Fruit fly (Drosophila melanogaster) whole organism, embryonic: ENCODE results near the gene CG7519.

ENCODE experiments used
- C15 ChIP-seq: fragments of 200-800 bp; sonication (Bioruptor generic); IDR thresholded peaks from 3 replicates; pipeline ENCODE4 v1.3.6; 2022; ENCODE audit warnings: missing biosample characterization, missing genetic modification characterization
- CG1024 ChIP-seq: fragments of 200-800 bp; sonication (Bioruptor generic); IDR thresholded peaks from 2 replicates; pipeline ENCODE4 v1.3.6; 2022; ENCODE audit warnings: missing biosample characterization, missing genetic modification characterization
- CG10654 ChIP-seq: fragments of 200-800 bp; sonication (Bioruptor generic); optimal IDR thresholded peaks from 2 replicates; lab custom pipeline; 2016; ENCODE audit warnings: missing biosample characterization, missing genetic modification characterization
- CG12071 ChIP-seq: fragments of 200-800 bp; sonication (Bioruptor generic); optimal IDR thresholded peaks from 3 replicates; lab custom pipeline; 2018; ENCODE audit warnings: missing biosample characterization, mild to moderate bottlenecking, missing genetic modification characterization
- CG13424 ChIP-seq: fragments of 200-800 bp; sonication (Bioruptor generic); optimal IDR thresholded peaks from 2 replicates; lab custom pipeline; 2019; ENCODE audit warnings: missing biosample characterization, mild to moderate bottlenecking, missing genetic modification characterization, moderate library complexity
- CG13775 ChIP-seq: fragments of 200-800 bp; sonication (Bioruptor generic); optimal IDR thresholded peaks from 3 replicates; lab custom pipeline; 2017; ENCODE audit warnings: missing biosample characterization, mild to moderate bottlenecking, missing genetic modification characterization
- CG14050 ChIP-seq: fragments of 200-800 bp; sonication (Bioruptor generic); IDR thresholded peaks from 3 replicates; pipeline ENCODE4 v1.3.6; 2022; ENCODE audit warnings: missing biosample characterization, missing genetic modification characterization
- CG15011 ChIP-seq: fragments of 200-800 bp; sonication (Bioruptor generic); optimal IDR thresholded peaks from 3 replicates; lab custom pipeline; 2018; ENCODE audit warnings: missing biosample characterization, mild to moderate bottlenecking, missing genetic modification characterization
- CG1603 ChIP-seq: fragments of 200-800 bp; sonication (Bioruptor generic); optimal IDR thresholded peaks from 2 replicates; lab custom pipeline; 2019; ENCODE audit warnings: missing biosample characterization, mild to moderate bottlenecking, missing genetic modification characterization, moderate library complexity
- CG17829 ChIP-seq: fragments of 200-800 bp; optimal IDR thresholded peaks from 2 replicates; lab custom pipeline; 2019; ENCODE audit warnings: missing biosample characterization, mild to moderate bottlenecking, missing genetic modification characterization, moderate library complexity
- CG18476 ChIP-seq: fragments of 200-800 bp; sonication (Bioruptor generic); optimal IDR thresholded peaks from 2 replicates; lab custom pipeline; 2016; ENCODE audit warnings: missing biosample characterization, mild to moderate bottlenecking, missing genetic modification characterization
- CG2199 ChIP-seq: fragments of 200-800 bp; sonication (Bioruptor generic); IDR thresholded peaks from 3 replicates; pipeline ENCODE4 v1.3.6; 2022; ENCODE audit warnings: missing biosample characterization, missing genetic modification characterization
- CG30403 ChIP-seq: fragments of 200-800 bp; sonication (Bioruptor generic); optimal IDR thresholded peaks from 3 replicates; lab custom pipeline; 2016; ENCODE audit warnings: missing biosample characterization, missing genetic modification characterization
- CG33557 ChIP-seq: fragments of 200-800 bp; sonication (Bioruptor generic); optimal IDR thresholded peaks from 2 replicates; lab custom pipeline; 2019; ENCODE audit warnings: missing biosample characterization, mild to moderate bottlenecking, missing genetic modification characterization, moderate library complexity
- CG34224 ChIP-seq: fragments of 200-800 bp; sonication (Bioruptor generic); IDR thresholded peaks from 3 replicates; pipeline ENCODE4 v1.3.6; 2022; ENCODE audit warnings: missing biosample characterization, missing genetic modification characterization; ENCODE audit not compliant: partially characterized antibody
- CG3838 ChIP-seq: fragments of 200-800 bp; sonication (Bioruptor generic); optimal IDR thresholded peaks from 3 replicates; lab custom pipeline; 2016; ENCODE audit warnings: missing biosample characterization, missing genetic modification characterization
- CG4707 ChIP-seq: fragments of 200-800 bp; sonication (Bioruptor generic); optimal IDR thresholded peaks from 2 replicates; lab custom pipeline; 2018; ENCODE audit warnings: missing biosample characterization, mild to moderate bottlenecking, missing genetic modification characterization, moderate library complexity
- CG6765 ChIP-seq: fragments of 200-800 bp; sonication (Bioruptor generic); optimal IDR thresholded peaks from 3 replicates; lab custom pipeline; 2017; ENCODE audit warnings: missing biosample characterization, mild to moderate bottlenecking, missing genetic modification characterization
- CG8924 ChIP-seq: fragments of 200-800 bp; optimal IDR thresholded peaks from 3 replicates; lab custom pipeline; 2019; ENCODE audit warnings: missing biosample characterization, mild to moderate bottlenecking, missing genetic modification characterization, moderate library complexity
- CoRest ChIP-seq: fragments of 200-800 bp; sonication (Bioruptor generic); optimal IDR thresholded peaks from 3 replicates; lab custom pipeline; 2018; ENCODE audit warnings: missing biosample characterization, mild to moderate bottlenecking, missing genetic modification characterization, moderate library complexity
- D19B ChIP-seq: fragments of 200-800 bp; sonication (Bioruptor generic); optimal IDR thresholded peaks from 2 replicates; lab custom pipeline; 2017; ENCODE audit warnings: missing biosample characterization, mild to moderate bottlenecking, missing genetic modification characterization
- Dad ChIP-seq: fragments of 200-800 bp; sonication (Bioruptor generic); optimal IDR thresholded peaks from 3 replicates; lab custom pipeline; 2016; ENCODE audit warnings: missing biosample characterization, missing genetic modification characterization
- Deaf1 ChIP-seq: fragments of 200-800 bp; optimal IDR thresholded peaks from 3 replicates; lab custom pipeline; 2019; ENCODE audit warnings: missing biosample characterization, mild to moderate bottlenecking, missing genetic modification characterization, moderate library complexity
- ERR ChIP-seq: fragments of 200-800 bp; sonication (Bioruptor generic); optimal IDR thresholded peaks from 2 replicates; lab custom pipeline; 2016; ENCODE audit warnings: missing biosample characterization, missing genetic modification characterization
- Hand ChIP-seq: fragments of 200-800 bp; sonication (Bioruptor generic); optimal IDR thresholded peaks from 2 replicates; lab custom pipeline; 2017; ENCODE audit warnings: mild to moderate bottlenecking, missing biosample characterization, missing genetic modification reagents, missing genetic modification characterization
- Meics ChIP-seq: fragments of 200-800 bp; sonication (Bioruptor generic); optimal IDR thresholded peaks from 2 replicates; lab custom pipeline; 2017; ENCODE audit warnings: missing biosample characterization, mild to moderate bottlenecking, missing genetic modification characterization
- Neu2 ChIP-seq: fragments of 200-800 bp; sonication (Bioruptor generic); optimal IDR thresholded peaks from 3 replicates; lab custom pipeline; 2016; ENCODE audit warnings: missing biosample characterization, missing genetic modification characterization, borderline replicate concordance
- Nf-YA ChIP-seq: fragments of 200-800 bp; sonication (Bioruptor generic); IDR thresholded peaks from 2 replicates; pipeline ENCODE4 v1.3.6; 2022; ENCODE audit warnings: missing biosample characterization, missing genetic modification characterization
- Opbp ChIP-seq: fragments of 200-800 bp; sonication (Bioruptor generic); IDR thresholded peaks from 3 replicates; pipeline ENCODE4 v1.3.6; 2022; ENCODE audit warnings: missing biosample characterization, missing genetic modification characterization; ENCODE audit not compliant: partially characterized antibody
- Ravus ChIP-seq: fragments of 200-800 bp; sonication (Bioruptor generic); IDR thresholded peaks from 2 replicates; pipeline ENCODE4 v1.3.6; 2022; ENCODE audit warnings: missing biosample characterization, missing genetic modification characterization
- Sry-δ ChIP-seq: fragments of 200-800 bp; sonication (Bioruptor generic); optimal IDR thresholded peaks from 2 replicates; lab custom pipeline; 2016; ENCODE audit warnings: missing biosample characterization, missing genetic modification characterization
- YL-1 ChIP-seq: fragments of 200-800 bp; sonication (Bioruptor generic); optimal IDR thresholded peaks from 3 replicates; lab custom pipeline; 2017; ENCODE audit warnings: missing biosample characterization, mild to moderate bottlenecking, missing genetic modification characterization
- abd-A ChIP-seq: fragments of 200-800 bp; sonication (Bioruptor generic); optimal IDR thresholded peaks from 3 replicates; lab custom pipeline; 2019; ENCODE audit warnings: missing biosample characterization, mild to moderate bottlenecking, missing genetic modification characterization, moderate library complexity
- chn ChIP-seq: fragments of 200-800 bp; sonication (Bioruptor generic); optimal IDR thresholded peaks from 2 replicates; lab custom pipeline; 2016; ENCODE audit warnings: missing biosample characterization, missing genetic modification characterization
- corto ChIP-seq: fragments of 200-800 bp; sonication (Bioruptor generic); optimal IDR thresholded peaks from 2 replicates; lab custom pipeline; 2016; ENCODE audit warnings: missing biosample characterization, mild to moderate bottlenecking, missing genetic modification characterization, moderate library complexity
- crol ChIP-seq: fragments of 200-800 bp; sonication (Bioruptor generic); IDR thresholded peaks from 2 replicates; pipeline ENCODE4 v1.3.6; 2022; ENCODE audit warnings: missing biosample characterization, missing genetic modification characterization
- dmrt11E ChIP-seq: fragments of 200-800 bp; sonication (Bioruptor generic); optimal IDR thresholded peaks from 3 replicates; lab custom pipeline; 2018; ENCODE audit warnings: missing biosample characterization, mild to moderate bottlenecking, missing genetic modification characterization, moderate library complexity
- fd96Cb ChIP-seq: fragments of 200-800 bp; sonication (Bioruptor generic); optimal IDR thresholded peaks from 2 replicates; lab custom pipeline; 2018; ENCODE audit warnings: missing biosample characterization, mild to moderate bottlenecking, missing genetic modification characterization, moderate library complexity
- grau ChIP-seq: fragments of 200-800 bp; optimal IDR thresholded peaks from 3 replicates; lab custom pipeline; 2019; ENCODE audit warnings: missing biosample characterization, mild to moderate bottlenecking, missing genetic modification characterization, moderate library complexity
- insv ChIP-seq, 2 experiments: fragments of 200-800 bp; sonication (Bioruptor generic); optimal IDR thresholded peaks; 3 replicates each; lab custom pipeline; 2016 to 2018; ENCODE audit warnings: missing biosample characterization in 2 of 2, missing genetic modification characterization in 2 of 2
- kay ChIP-seq: fragments of 200-800 bp; sonication (Bioruptor generic); optimal IDR thresholded peaks from 2 replicates; lab custom pipeline; 2016; ENCODE audit warnings: missing biosample characterization, missing genetic modification characterization
- klu ChIP-seq: fragments of 200-800 bp; sonication (Bioruptor generic); IDR thresholded peaks from 2 replicates; pipeline ENCODE4 v1.3.6; 2022; ENCODE audit warnings: missing biosample characterization, missing genetic modification characterization
- lbe ChIP-seq: fragments of 200-800 bp; sonication (Bioruptor generic); optimal IDR thresholded peaks from 2 replicates; lab custom pipeline; 2016; ENCODE audit warnings: missing biosample characterization, mild to moderate bottlenecking, missing genetic modification characterization
- mirr ChIP-seq: fragments of 200-800 bp; sonication (Bioruptor generic); optimal IDR thresholded peaks from 3 replicates; lab custom pipeline; 2018; ENCODE audit warnings: missing biosample characterization, mild to moderate bottlenecking, missing genetic modification characterization
- pita ChIP-seq: fragments of 200-800 bp; sonication (Bioruptor generic); optimal IDR thresholded peaks from 2 replicates; lab custom pipeline; 2017; ENCODE audit warnings: missing biosample characterization, mild to moderate bottlenecking, missing genetic modification characterization
- salm ChIP-seq: fragments of 200-800 bp; sonication (Bioruptor generic); optimal IDR thresholded peaks from 2 replicates; lab custom pipeline; 2018; ENCODE audit warnings: missing biosample characterization, mild to moderate bottlenecking, missing genetic modification characterization
- sd ChIP-seq: fragments of 200-800 bp; sonication (Bioruptor generic); optimal IDR thresholded peaks from 3 replicates; lab custom pipeline; 2018; ENCODE audit warnings: missing biosample characterization, mild to moderate bottlenecking, missing genetic modification characterization, moderate library complexity
- sima ChIP-seq: fragments of 200-800 bp; sonication (Bioruptor generic); optimal IDR thresholded peaks from 2 replicates; lab custom pipeline; 2016; ENCODE audit warnings: missing biosample characterization, missing genetic modification characterization
- toy ChIP-seq: fragments of 200-800 bp; sonication (Bioruptor generic); IDR thresholded peaks from 2 replicates; pipeline ENCODE4 v1.3.6; 2022; ENCODE audit warnings: missing biosample characterization, missing genetic modification characterization
- vvl ChIP-seq: fragments of 200-800 bp; sonication (Bioruptor generic); IDR thresholded peaks from 2 replicates; pipeline ENCODE4 v1.3.6; 2022; ENCODE audit warnings: missing biosample characterization, missing genetic modification characterization
- zen2 ChIP-seq: fragments of 200-800 bp; sonication (Bioruptor generic); IDR thresholded peaks from 3 replicates; pipeline ENCODE4 v1.3.6; 2022; ENCODE audit warnings: missing biosample characterization, missing genetic modification characterization; ENCODE audit not compliant: partially characterized antibody

Gene CG7519

DNA sequence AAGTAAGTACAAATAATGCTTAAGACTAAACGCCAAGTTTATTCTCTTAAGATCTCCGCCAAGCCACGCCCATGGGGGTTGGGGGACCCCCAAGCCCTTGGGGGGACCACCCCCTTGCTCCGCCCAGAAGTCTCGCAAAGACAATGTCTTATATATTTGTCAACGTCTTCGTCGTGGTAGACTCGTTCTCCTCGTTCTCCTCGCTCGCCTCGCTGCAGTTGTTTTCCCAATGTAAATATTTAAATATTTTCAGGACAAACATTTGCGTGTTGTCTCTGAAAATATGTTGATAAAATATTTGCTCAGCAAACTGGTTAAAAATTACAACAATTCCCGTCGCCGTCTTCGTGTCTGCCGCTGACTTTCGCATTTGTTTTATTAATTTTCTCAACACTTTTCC is 28.6 kb upstream of the CG7519 start (continued):
- TF ChIP-seq CG30403 (GFP tag; lab: Kevin White, UChicago): no peak
- TF ChIP-seq CoRest (tag; lab: Kevin White, UChicago): peak; percentile 76
- peak; percentile 89 for TF ChIP-seq CG17829 (tag; lab: Kevin White, UChicago)
- TF ChIP-seq CG4707 (GFP tag; lab: Kevin White, UChicago): peak; percentile 73
- no peak for TF ChIP-seq klu (GFP tag; lab: Robert Waterston, UW)
- no peak for TF ChIP-seq lbe (GFP tag; lab: Kevin White, UChicago)
- TF ChIP-seq CG1024: peak; percentile 64; the same call in 1 of the 2 replicates
- no peak for TF ChIP-seq CG14050 (GFP tag; lab: Robert Waterston, UW)
- TF ChIP-seq Neu2 (GFP tag; lab: Kevin White, UChicago): peak; percentile 43
- peak; percentile 31 for TF ChIP-seq kay (GFP tag; lab: Kevin White, UChicago)
- peak; percentile 47 for TF ChIP-seq CG10654
- 0 out of 2 replicates have a peak, but pooled peaks have one; percentile 19 for TF ChIP-seq Nf-YA (GFP tag; lab: Robert Waterston, UW)
- peak; percentile 89 for TF ChIP-seq CG1603 (tag; lab: Kevin White, UChicago)
- peak; percentile 90 for TF ChIP-seq CG8924 (tag; lab: Kevin White, UChicago)
- no peak for TF ChIP-seq CG34224
- peak; percentile 54 for TF ChIP-seq CG13424
- peak; percentile 59 for TF ChIP-seq CG18476 (GFP tag; lab: Kevin White, UChicago)
- TF ChIP-seq Sry-δ (GFP tag; lab: Kevin White, UChicago): no peak
- TF ChIP-seq D19B (GFP tag; lab: Kevin White, UChicago): no peak
- no peak for TF ChIP-seq toy
- peak; percentile 5 for TF ChIP-seq Meics
- TF ChIP-seq crol: peak; percentile 56
- no peak for TF ChIP-seq zen2 (GFP tag; lab: Robert Waterston, UW)
- TF ChIP-seq CG3838 (GFP tag; lab: Kevin White, UChicago): peak; percentile 57
- TF ChIP-seq CG33557: peak; percentile 94
- TF ChIP-seq Deaf1 (tag; lab: Kevin White, UChicago): no peak
- peak; percentile 61 for TF ChIP-seq YL-1 (GFP tag; lab: Kevin White, UChicago)
- TF ChIP-seq chn (GFP tag; lab: Kevin White, UChicago): peak; percentile 15
- peak; percentile 75 for TF ChIP-seq salm (tag; lab: Kevin White, UChicago)
- no peak for TF ChIP-seq mirr (GFP tag; lab: Kevin White, UChicago)
- no peak for TF ChIP-seq sd (tag; lab: Kevin White, UChicago)
- TF ChIP-seq Opbp (GFP tag; lab: Robert Waterston, UW): no peak
- TF ChIP-seq vvl (GFP tag; lab: Robert Waterston, UW): peak; percentile 71
- TF ChIP-seq insv (GFP tag; optimal IDR thresholded peaks at IDR 0.05; lab: Kevin White, UChicago): no peak
- peak; percentile 75 for TF ChIP-seq fd96Cb (tag; lab: Kevin White, UChicago)
- TF ChIP-seq grau (tag; lab: Kevin White, UChicago): peak; percentile 58
- TF ChIP-seq pita (GFP tag; lab: Kevin White, UChicago): no peak
- no peak for TF ChIP-seq CG6765 (GFP tag; lab: Kevin White, UChicago)
- no peak for TF ChIP-seq C15 (GFP tag; lab: Robert Waterston, UW)
- TF ChIP-seq Hand (GFP tag; lab: Kevin White, UChicago): no peak
- no peak for TF ChIP-seq corto (GFP tag; lab: Kevin White, UChicago)
- TF ChIP-seq CG2199: peak; percentile 43; the same call in 2 of the 3 replicates
- peak; percentile 19 for TF ChIP-seq sima
- TF ChIP-seq CG13775: peak; percentile 43
- peak; percentile 20 for TF ChIP-seq CG12071 (GFP tag; lab: Kevin White, UChicago)
- no peak for TF ChIP-seq abd-A (tag; lab: Kevin White, UChicago)
- peak; percentile 83 for TF ChIP-seq CG15011
- TF ChIP-seq ERR: no peak
- TF ChIP-seq dmrt11E: peak; percentile 97
- TF ChIP-seq Dad (GFP tag; lab: Kevin White, UChicago): peak; percentile 29
- TF ChIP-seq Ravus: no peak
